Worm (Caenorhabditis elegans) whole organism, L1 larva: ENCODE measurements around the gene srm-3.

Experiments
- F16B12.6 ChIP-seq: fragments of 150-350 bp; optimal IDR thresholded peaks from 2 replicates; lab custom pipeline; 2014; ENCODE audit warnings: missing biosample characterization, missing genetic modification characterization
- alr-1 ChIP-seq: fragments of 200-800 bp; sonication (Bioruptor generic); optimal IDR thresholded peaks from 2 replicates; lab custom pipeline; 2018; ENCODE audit warnings: borderline replicate concordance, mild to moderate bottlenecking, missing genetic modification characterization, missing compliant biosample characterization
- ama-1 ChIP-seq: fragments of 150-350 bp; optimal IDR thresholded peaks from 2 replicates; lab custom pipeline; 2014
- blmp-1 ChIP-seq: fragments of 150-350 bp; optimal IDR thresholded peaks from 2 replicates; lab custom pipeline; 2014; ENCODE audit warnings: missing biosample characterization, missing genetic modification characterization
- ceh-82 ChIP-seq, 3 experiments: fragments of 150-350 bp in 1 of 3; sonication (generic microtip) in 2 of 3; optimal IDR thresholded peaks; 2 replicates each; lab custom pipeline; 2014 to 2017; ENCODE audit warnings: missing biosample characterization in 3 of 3, missing genetic modification characterization in 3 of 3
- dpl-1 ChIP-seq, 3 experiments: fragments of 150-350 bp in 2 of 3; sonication (generic microtip) in 1 of 3; optimal IDR thresholded peaks; 2 replicates each; lab custom pipeline; 2014 to 2017; ENCODE audit warnings: missing biosample characterization in 3 of 3, missing genetic modification characterization in 3 of 3, missing genetic modification reagents in 3 of 3
- dsc-1 ChIP-seq: sonication (generic microtip); optimal IDR thresholded peaks from 2 replicates; lab custom pipeline; 2016; ENCODE audit warnings: mild to moderate bottlenecking, missing genetic modification characterization, missing compliant biosample characterization
- efl-1 ChIP-seq, 4 experiments: fragments of 150-350 bp; optimal IDR thresholded peaks in 3 of 4; peaks in 1 of 4; 1 replicate in 1 of 4; 2 replicates in 3 of 4; lab custom pipeline; 2014; ENCODE audit warnings: missing biosample characterization in 2 of 4, missing genetic modification characterization in 2 of 4, missing genetic modification reagents in 2 of 4
- egl-27 ChIP-seq, 2 experiments: fragments of 150-350 bp in 1 of 2; sonication (generic microtip); optimal IDR thresholded peaks; 3 replicates each; lab custom pipeline; 2017 to 2018; ENCODE audit warnings: missing biosample characterization in 2 of 2, missing genetic modification characterization in 2 of 2, missing genetic modification reagents in 2 of 2
- elt-3 ChIP-seq, 6 experiments: fragments of 150-350 bp in 1 of 6; sonication (generic microtip); optimal IDR thresholded peaks; 2 replicates each; lab custom pipeline; 2017 to 2018; ENCODE audit warnings: missing biosample characterization in 6 of 6, missing genetic modification characterization in 6 of 6, inconsistent platforms in 1 of 6
- fkh-8 ChIP-seq: sonication (generic microtip); optimal IDR thresholded peaks from 2 replicates; lab custom pipeline; 2016; ENCODE audit warnings: mild to moderate bottlenecking, missing genetic modification characterization, missing compliant biosample characterization
- fos-1 ChIP-seq: fragments of 150-350 bp; optimal IDR thresholded peaks from 2 replicates; lab custom pipeline; 2014; ENCODE audit warnings: missing biosample characterization, missing genetic modification characterization
- hlh-17 ChIP-seq: fragments of 200-800 bp; sonication (Bioruptor generic); optimal IDR thresholded peaks from 2 replicates; lab custom pipeline; 2018; ENCODE audit warnings: missing genetic modification characterization, mild to moderate bottlenecking, missing compliant biosample characterization, moderate library complexity, borderline replicate concordance
- irx-1 ChIP-seq: sonication (generic microtip); optimal IDR thresholded peaks from 2 replicates; lab custom pipeline; 2016; ENCODE audit warnings: missing genetic modification characterization, missing compliant biosample characterization
- jun-1 ChIP-seq: fragments of 150-350 bp; optimal IDR thresholded peaks from 2 replicates; lab custom pipeline; 2014; ENCODE audit warnings: missing biosample characterization, missing genetic modification reagents, missing genetic modification characterization
- lin-14 ChIP-seq: fragments of 200-800 bp; sonication (Bioruptor generic); optimal IDR thresholded peaks from 2 replicates; lab custom pipeline; 2018; ENCODE audit warnings: mild to moderate bottlenecking, missing genetic modification characterization, moderate library complexity, missing compliant biosample characterization
- lin-35 ChIP-seq, 2 experiments: fragments of 150-350 bp; optimal IDR thresholded peaks; 2 replicates each; lab custom pipeline; 2014; ENCODE audit warnings: missing biosample characterization in 2 of 2, missing genetic modification characterization in 2 of 2, missing genetic modification reagents in 2 of 2
- lir-3 ChIP-seq: sonication (generic microtip); optimal IDR thresholded peaks from 2 replicates; lab custom pipeline; 2016; ENCODE audit warnings: mild to moderate bottlenecking, missing genetic modification characterization, moderate library complexity, missing compliant biosample characterization; ENCODE audit not compliant: poor library complexity
- lsy-2 ChIP-seq, 2 experiments: fragments of 150-350 bp; optimal IDR thresholded peaks; 2 replicates each; lab custom pipeline; 2014; ENCODE audit warnings: missing biosample characterization in 2 of 2, missing genetic modification characterization in 2 of 2
- mef-2 ChIP-seq: fragments of 150-350 bp; optimal IDR thresholded peaks from 2 replicates; lab custom pipeline; 2014; ENCODE audit warnings: missing biosample characterization, missing genetic modification characterization
- mep-1 ChIP-seq: fragments of 150-350 bp; optimal IDR thresholded peaks from 2 replicates; lab custom pipeline; 2014; ENCODE audit warnings: missing biosample characterization, missing genetic modification characterization
- nhr-20 ChIP-seq: sonication (generic microtip); optimal IDR thresholded peaks from 2 replicates; lab custom pipeline; 2016; ENCODE audit warnings: mild to moderate bottlenecking, missing genetic modification characterization, missing compliant biosample characterization
- nhr-47 ChIP-seq: sonication (generic microtip); optimal IDR thresholded peaks from 2 replicates; lab custom pipeline; 2016; ENCODE audit warnings: mild to moderate bottlenecking, missing genetic modification characterization, moderate library complexity, missing compliant biosample characterization
- nhr-71 ChIP-seq: sonication (generic microtip); optimal IDR thresholded peaks from 2 replicates; lab custom pipeline; 2016; ENCODE audit warnings: mild to moderate bottlenecking, missing genetic modification characterization, moderate library complexity, missing compliant biosample characterization
- nhr-76 ChIP-seq: sonication (generic microtip); optimal IDR thresholded peaks from 2 replicates; lab custom pipeline; 2017; ENCODE audit warnings: missing biosample characterization, missing genetic modification characterization
- nhr-85 ChIP-seq: sonication (generic microtip); peaks from one replicate; lab custom pipeline; 2016; ENCODE audit warnings: missing genetic modification characterization, inconsistent platforms, missing compliant biosample characterization
- nhr-90 ChIP-seq: sonication (generic microtip); optimal IDR thresholded peaks from 2 replicates; lab custom pipeline; 2016; ENCODE audit warnings: mild to moderate bottlenecking, missing genetic modification characterization, missing compliant biosample characterization; ENCODE audit not compliant: poor library complexity
- pax-3 ChIP-seq: fragments of 200-800 bp; sonication (Bioruptor generic); optimal IDR thresholded peaks from 2 replicates; lab custom pipeline; 2018; ENCODE audit warnings: mild to moderate bottlenecking, missing genetic modification characterization, moderate library complexity, missing compliant biosample characterization
- rnt-1 ChIP-seq: sonication (generic microtip); optimal IDR thresholded peaks from 2 replicates; lab custom pipeline; 2016; ENCODE audit warnings: mild to moderate bottlenecking, missing genetic modification characterization, moderate library complexity, missing compliant biosample characterization
- skn-1 ChIP-seq: fragments of 150-350 bp; optimal IDR thresholded peaks from 2 replicates; lab custom pipeline; 2014; ENCODE audit warnings: missing biosample characterization, missing genetic modification characterization
- snpc-4 ChIP-seq: fragments of 150-350 bp; optimal IDR thresholded peaks from 2 replicates; lab custom pipeline; 2014; ENCODE audit warnings: missing biosample characterization, missing genetic modification characterization
- snu-23 ChIP-seq: sonication (generic microtip); optimal IDR thresholded peaks from 2 replicates; lab custom pipeline; 2016; ENCODE audit warnings: missing genetic modification characterization, missing compliant biosample characterization
- sptf-1 ChIP-seq: fragments of 150-350 bp; optimal IDR thresholded peaks from 2 replicates; lab custom pipeline; 2014; ENCODE audit warnings: missing biosample characterization, missing genetic modification characterization
- swsn-7 ChIP-seq: sonication (generic microtip); optimal IDR thresholded peaks from 2 replicates; lab custom pipeline; 2016; ENCODE audit warnings: missing genetic modification characterization, missing compliant biosample characterization
- tbx-2 ChIP-seq: sonication (generic microtip); optimal IDR thresholded peaks from 2 replicates; lab custom pipeline; 2016; ENCODE audit warnings: missing genetic modification characterization, missing compliant biosample characterization
- unc-62 ChIP-seq: fragments of 150-350 bp; optimal IDR thresholded peaks from 2 replicates; lab custom pipeline; 2014; ENCODE audit warnings: missing biosample characterization, missing genetic modification reagents, missing genetic modification characterization
- ztf-11 ChIP-seq, 2 experiments: sonication (generic microtip); optimal IDR thresholded peaks; 2 replicates each; lab custom pipeline; 2016 to 2017; ENCODE audit warnings: missing genetic modification characterization in 2 of 2, missing biosample characterization in 1 of 2, missing compliant biosample characterization in 1 of 2

The srm-3 gene

ce11 chrIV:9633889-9634288 lies 14.9 kb upstream of the srm-3 start:
- no peak for TF ChIP-seq egl-27 (tag; optimal IDR thresholded peaks at IDR 0.05; lab: Kevin White, UChicago)
- no peak for TF ChIP-seq dsc-1 (tag; lab: Kevin White, UChicago)
- no peak for TF ChIP-seq fos-1 (tag; lab: Kevin White, UChicago)
- no peak for TF ChIP-seq irx-1 (tag; lab: Kevin White, UChicago)
- no peak for TF ChIP-seq lir-3
- no peak for TF ChIP-seq jun-1
- peak; percentile 62 for TF ChIP-seq blmp-1 (tag; lab: Kevin White, UChicago)
- TF ChIP-seq mef-2, result no peak
- TF ChIP-seq alr-1 (tag; lab: Kevin White, UChicago), result no peak
- TF ChIP-seq nhr-85 (tag; lab: Kevin White, UChicago), result peak; percentile 73

ce11 chrIV:9634848-9635247 lies 13.9 kb upstream of the srm-3 start, which contains the start of gene mca-1:
TSS of gene mca-1 (minus strand) at chrIV:9634948.
- TF ChIP-seq sptf-1 (tag; lab: Kevin White, UChicago), result no peak
- TF ChIP-seq pax-3, result no peak
- no peak for TF ChIP-seq mef-2
- TF ChIP-seq snpc-4 (tag; lab: Kevin White, UChicago), result no peak
- TF ChIP-seq unc-62 (GFP tag; lab: Kevin White, UChicago), result no peak
- no peak for TF ChIP-seq fkh-8 (tag; lab: Kevin White, UChicago)
- no peak for TF ChIP-seq elt-3 (tag; optimal IDR thresholded peaks at IDR 0.05; lab: Kevin White, UChicago)
- TF ChIP-seq egl-27 (tag; optimal IDR thresholded peaks at IDR 0.05; lab: Kevin White, UChicago), result no peak
- no peak for TF ChIP-seq ztf-11 (tag; optimal IDR thresholded peaks at IDR 0.05; lab: Kevin White, UChicago)

ce11 chrIV:9641925-9642324 lies 6.9 kb upstream of the srm-3 start, which contains the start of gene del-2:
TSS of gene del-2 (minus strand) at chrIV:9642025.
- TF ChIP-seq dsc-1 (tag; lab: Kevin White, UChicago) (peak; percentile 17), nhr-47 (tag; lab: Kevin White, UChicago) (peak; percentile 6), snpc-4 (tag; lab: Kevin White, UChicago) (no peak), fkh-8 (tag; lab: Kevin White, UChicago) (peak; percentile 67)

ce11 chrIV:9643188-9643587 lies 5.6 kb upstream of the srm-3 start, which contains the start of gene degl-2:
TSS of gene degl-2 (plus strand) at chrIV:9643488.
- TF ChIP-seq egl-27 (tag; optimal IDR thresholded peaks at IDR 0.05; lab: Kevin White, UChicago), result no peak
- no peak for TF ChIP-seq snpc-4 (tag; lab: Kevin White, UChicago)
- TF ChIP-seq ama-1 (lab: Kevin White, UChicago), result no peak

- TF ChIP-seq lin-14 (GFP tag; lab: Kevin White, UChicago), result peak; percentile 83
- TF ChIP-seq F16B12.6, result no peak
- peak in 1 of 6 experiments; percentile 8 for TF ChIP-seq elt-3 (tag; optimal IDR thresholded peaks at IDR 0.05; lab: Kevin White, UChicago)
- peak; percentile 20 to 60 for TF ChIP-seq lsy-2 (tag; optimal IDR thresholded peaks at IDR 0.05; lab: Kevin White, UChicago)
- TF ChIP-seq snu-23, result peak; percentile 58
- TF ChIP-seq skn-1, result peak; percentile 1
- TF ChIP-seq lir-3, result peak; percentile 2
- no peak for TF ChIP-seq nhr-76
- peak; percentile 45 for TF ChIP-seq rnt-1 (tag; lab: Kevin White, UChicago)
- TF ChIP-seq lin-35 (GFP tag; optimal IDR thresholded peaks at IDR 0.05; lab: Kevin White, UChicago), result peak; percentile 41
- no peak for TF ChIP-seq nhr-90 (tag; lab: Kevin White, UChicago)
- TF ChIP-seq nhr-71 (tag; lab: Kevin White, UChicago), result peak; percentile 37
- TF ChIP-seq mep-1 (tag; lab: Kevin White, UChicago), result peak; percentile 65
- peak; percentile 47 to 62 for TF ChIP-seq efl-1 (optimal IDR thresholded peaks at IDR 0.05; lab: Kevin White, UChicago)
- TF ChIP-seq efl-1 (GFP tag; optimal IDR thresholded peaks at IDR 0.05 in 1 of 2; lab: Kevin White, UChicago), result no peak
- peak; percentile 57 for TF ChIP-seq nhr-85 (tag; lab: Kevin White, UChicago)
- TF ChIP-seq hlh-17, result no peak
- TF ChIP-seq nhr-20 (tag; lab: Kevin White, UChicago), result peak; percentile 35
- peak in 2 of 3 experiments; percentile 1 to 19 for TF ChIP-seq dpl-1 (GFP tag; optimal IDR thresholded peaks at IDR 0.05; lab: Kevin White, UChicago)
- peak in 1 of 3 experiments; percentile 1 for TF ChIP-seq ceh-82 (tag; optimal IDR thresholded peaks at IDR 0.05; lab: Kevin White, UChicago)
- TF ChIP-seq tbx-2 (tag; lab: Kevin White, UChicago), result peak; percentile 15
- TF ChIP-seq pax-3, result no peak
- TF ChIP-seq swsn-7 (tag; lab: Kevin White, UChicago), result peak; percentile 19
- peak; percentile 75 for TF ChIP-seq blmp-1 (tag; lab: Kevin White, UChicago)
- peak; percentile 2 for TF ChIP-seq jun-1
- TF ChIP-seq, all 84 proteins: peak for 19
Measured at ce11 chrIV:9647789-9648361, 907 bp upstream of the srm-3 start, which contains the start of gene amph-1. TSS of gene amph-1 (minus strand) at chrIV:9647873.
